Worm (Caenorhabditis elegans) whole organism, L1 larva: ENCODE data around the gene Y51H4A.5.

ENCODE experiments used
- C04F5.9 ChIP-seq: sonication (generic microtip); optimal IDR thresholded peaks from 2 replicates; lab custom pipeline; 2016; ENCODE audit warnings: missing genetic modification characterization, missing compliant biosample characterization
- C16A3.4 ChIP-seq: fragments of 150-350 bp; optimal IDR thresholded peaks from 2 replicates; lab custom pipeline; 2014; ENCODE audit warnings: missing biosample characterization, missing genetic modification characterization
- C34B4.2 ChIP-seq: sonication (generic microtip); optimal IDR thresholded peaks from 2 replicates; lab custom pipeline; 2017; ENCODE audit warnings: mild to moderate bottlenecking, missing genetic modification characterization, missing compliant biosample characterization
- F16B12.6 ChIP-seq: fragments of 150-350 bp; optimal IDR thresholded peaks from 2 replicates; lab custom pipeline; 2014; ENCODE audit warnings: missing biosample characterization, missing genetic modification characterization
- aha-1 ChIP-seq: fragments of 150-350 bp; optimal IDR thresholded peaks from 2 replicates; lab custom pipeline; 2014; ENCODE audit warnings: missing biosample characterization, missing genetic modification characterization
- ama-1 ChIP-seq: fragments of 150-350 bp; optimal IDR thresholded peaks from 2 replicates; lab custom pipeline; 2014
- ceh-63 ChIP-seq: fragments of 200-800 bp; sonication (Bioruptor generic); optimal IDR thresholded peaks from 2 replicates; lab custom pipeline; 2018; ENCODE audit warnings: mild to moderate bottlenecking, missing genetic modification characterization, missing compliant biosample characterization
- ceh-82 ChIP-seq, 3 experiments: fragments of 150-350 bp in 1 of 3; sonication (generic microtip) in 2 of 3; optimal IDR thresholded peaks; 2 replicates each; lab custom pipeline; 2014 to 2017; ENCODE audit warnings: missing biosample characterization in 3 of 3, missing genetic modification characterization in 3 of 3
- ceh-88 ChIP-seq: fragments of 200-800 bp; sonication (Bioruptor generic); IDR thresholded peaks from 2 replicates; pipeline ENCODE4 v1.3.6; 2022; ENCODE audit warnings: missing genetic modification characterization, missing compliant biosample characterization
- ceh-90 ChIP-seq: sonication (generic microtip); optimal IDR thresholded peaks from 2 replicates; lab custom pipeline; 2016; ENCODE audit warnings: missing genetic modification characterization, missing compliant biosample characterization
- dsc-1 ChIP-seq: sonication (generic microtip); optimal IDR thresholded peaks from 2 replicates; lab custom pipeline; 2016; ENCODE audit warnings: mild to moderate bottlenecking, missing genetic modification characterization, missing compliant biosample characterization
- egl-27 ChIP-seq, 2 experiments: fragments of 150-350 bp in 1 of 2; sonication (generic microtip); optimal IDR thresholded peaks; 3 replicates each; lab custom pipeline; 2017 to 2018; ENCODE audit warnings: missing biosample characterization in 2 of 2, missing genetic modification characterization in 2 of 2, missing genetic modification reagents in 2 of 2
- elt-2 ChIP-seq: sonication (generic microtip); optimal IDR thresholded peaks from 2 replicates; lab custom pipeline; 2016; ENCODE audit warnings: missing genetic modification characterization, mild to moderate bottlenecking, inconsistent platforms, missing compliant biosample characterization, missing genetic modification reagents
- fkh-10 ChIP-seq: sonication (generic microtip); optimal IDR thresholded peaks from 2 replicates; lab custom pipeline; 2017; ENCODE audit warnings: missing biosample characterization, missing genetic modification reagents, missing genetic modification characterization
- fkh-8 ChIP-seq: sonication (generic microtip); optimal IDR thresholded peaks from 2 replicates; lab custom pipeline; 2016; ENCODE audit warnings: mild to moderate bottlenecking, missing genetic modification characterization, missing compliant biosample characterization
- irx-1 ChIP-seq: sonication (generic microtip); optimal IDR thresholded peaks from 2 replicates; lab custom pipeline; 2016; ENCODE audit warnings: missing genetic modification characterization, missing compliant biosample characterization
- isw-1 ChIP-seq: fragments of 200-800 bp; sonication (Bioruptor generic); IDR thresholded peaks from 2 replicates; pipeline ENCODE4 v1.3.6; 2022; ENCODE audit warnings: missing genetic modification characterization, missing compliant biosample characterization
- jun-1 ChIP-seq: fragments of 150-350 bp; optimal IDR thresholded peaks from 2 replicates; lab custom pipeline; 2014; ENCODE audit warnings: missing biosample characterization, missing genetic modification reagents, missing genetic modification characterization
- lin-13 ChIP-seq: fragments of 150-350 bp; optimal IDR thresholded peaks from 2 replicates; lab custom pipeline; 2014; ENCODE audit warnings: missing biosample characterization, missing genetic modification reagents, missing genetic modification characterization
- lin-14 ChIP-seq: fragments of 200-800 bp; sonication (Bioruptor generic); optimal IDR thresholded peaks from 2 replicates; lab custom pipeline; 2018; ENCODE audit warnings: mild to moderate bottlenecking, missing genetic modification characterization, moderate library complexity, missing compliant biosample characterization
- lin-35 ChIP-seq, 2 experiments: fragments of 150-350 bp; optimal IDR thresholded peaks; 2 replicates each; lab custom pipeline; 2014; ENCODE audit warnings: missing biosample characterization in 2 of 2, missing genetic modification characterization in 2 of 2, missing genetic modification reagents in 2 of 2
- lsy-2 ChIP-seq, 2 experiments: fragments of 150-350 bp; optimal IDR thresholded peaks; 2 replicates each; lab custom pipeline; 2014; ENCODE audit warnings: missing biosample characterization in 2 of 2, missing genetic modification characterization in 2 of 2
- mab-9 ChIP-seq: fragments of 200-800 bp; sonication (Bioruptor generic); IDR thresholded peaks from 2 replicates; pipeline ENCODE4 v1.3.6; 2022; ENCODE audit warnings: missing genetic modification reagents, missing genetic modification characterization, missing compliant biosample characterization
- mdl-1 ChIP-seq, 2 experiments: fragments of 150-350 bp; optimal IDR thresholded peaks; 2 replicates each; lab custom pipeline; 2014 to 2017; ENCODE audit warnings: missing biosample characterization in 2 of 2, missing genetic modification characterization in 2 of 2, inconsistent platforms in 1 of 2
- mef-2 ChIP-seq: fragments of 150-350 bp; optimal IDR thresholded peaks from 2 replicates; lab custom pipeline; 2014; ENCODE audit warnings: missing biosample characterization, missing genetic modification characterization
- mep-1 ChIP-seq: fragments of 150-350 bp; optimal IDR thresholded peaks from 2 replicates; lab custom pipeline; 2014; ENCODE audit warnings: missing biosample characterization, missing genetic modification characterization
- nhr-12 ChIP-seq: sonication (generic microtip); optimal IDR thresholded peaks from 2 replicates; lab custom pipeline; 2017; ENCODE audit warnings: missing biosample characterization, missing genetic modification characterization
- nhr-20 ChIP-seq: sonication (generic microtip); optimal IDR thresholded peaks from 2 replicates; lab custom pipeline; 2016; ENCODE audit warnings: mild to moderate bottlenecking, missing genetic modification characterization, missing compliant biosample characterization
- nhr-237 ChIP-seq: fragments of 150-350 bp; optimal IDR thresholded peaks from 2 replicates; lab custom pipeline; 2014; ENCODE audit warnings: missing biosample characterization, missing genetic modification characterization
- nhr-28 ChIP-seq: fragments of 150-350 bp; optimal IDR thresholded peaks from 2 replicates; lab custom pipeline; 2014; ENCODE audit warnings: missing biosample characterization, missing genetic modification characterization
- nhr-47 ChIP-seq: sonication (generic microtip); optimal IDR thresholded peaks from 2 replicates; lab custom pipeline; 2016; ENCODE audit warnings: mild to moderate bottlenecking, missing genetic modification characterization, moderate library complexity, missing compliant biosample characterization
- nhr-71 ChIP-seq: sonication (generic microtip); optimal IDR thresholded peaks from 2 replicates; lab custom pipeline; 2016; ENCODE audit warnings: mild to moderate bottlenecking, missing genetic modification characterization, moderate library complexity, missing compliant biosample characterization
- nhr-77 ChIP-seq: fragments of 150-350 bp; optimal IDR thresholded peaks from 2 replicates; lab custom pipeline; 2014; ENCODE audit warnings: missing biosample characterization, missing genetic modification characterization
- nhr-84 ChIP-seq: sonication (generic microtip); optimal IDR thresholded peaks from 2 replicates; lab custom pipeline; 2017; ENCODE audit warnings: missing biosample characterization, missing genetic modification characterization
- nhr-85 ChIP-seq: sonication (generic microtip); peaks from one replicate; lab custom pipeline; 2016; ENCODE audit warnings: missing genetic modification characterization, inconsistent platforms, missing compliant biosample characterization
- nhr-90 ChIP-seq: sonication (generic microtip); optimal IDR thresholded peaks from 2 replicates; lab custom pipeline; 2016; ENCODE audit warnings: mild to moderate bottlenecking, missing genetic modification characterization, missing compliant biosample characterization; ENCODE audit not compliant: poor library complexity
- pax-3 ChIP-seq: fragments of 200-800 bp; sonication (Bioruptor generic); optimal IDR thresholded peaks from 2 replicates; lab custom pipeline; 2018; ENCODE audit warnings: mild to moderate bottlenecking, missing genetic modification characterization, moderate library complexity, missing compliant biosample characterization
- skn-1 ChIP-seq: fragments of 150-350 bp; optimal IDR thresholded peaks from 2 replicates; lab custom pipeline; 2014; ENCODE audit warnings: missing biosample characterization, missing genetic modification characterization
- snu-23 ChIP-seq: sonication (generic microtip); optimal IDR thresholded peaks from 2 replicates; lab custom pipeline; 2016; ENCODE audit warnings: missing genetic modification characterization, missing compliant biosample characterization
- sptf-1 ChIP-seq: fragments of 150-350 bp; optimal IDR thresholded peaks from 2 replicates; lab custom pipeline; 2014; ENCODE audit warnings: missing biosample characterization, missing genetic modification characterization
- swsn-7 ChIP-seq: sonication (generic microtip); optimal IDR thresholded peaks from 2 replicates; lab custom pipeline; 2016; ENCODE audit warnings: missing genetic modification characterization, missing compliant biosample characterization
- tbx-2 ChIP-seq: sonication (generic microtip); optimal IDR thresholded peaks from 2 replicates; lab custom pipeline; 2016; ENCODE audit warnings: missing genetic modification characterization, missing compliant biosample characterization
- tlp-1 ChIP-seq: fragments of 150-350 bp; optimal IDR thresholded peaks from 2 replicates; lab custom pipeline; 2014; ENCODE audit warnings: missing biosample characterization, missing genetic modification characterization
- unc-130 ChIP-seq: fragments of 150-350 bp; optimal IDR thresholded peaks from 2 replicates; lab custom pipeline; 2017; ENCODE audit warnings: missing biosample characterization, missing genetic modification characterization, inconsistent platforms
- unc-30 ChIP-seq: sonication (generic microtip); optimal IDR thresholded peaks from 2 replicates; lab custom pipeline; 2017; ENCODE audit warnings: missing biosample characterization, missing genetic modification characterization
- unc-62 ChIP-seq: fragments of 150-350 bp; optimal IDR thresholded peaks from 2 replicates; lab custom pipeline; 2014; ENCODE audit warnings: missing biosample characterization, missing genetic modification reagents, missing genetic modification characterization
- unc-86 ChIP-seq: sonication (generic microtip); optimal IDR thresholded peaks from 2 replicates; lab custom pipeline; 2016; ENCODE audit warnings: missing genetic modification characterization, missing compliant biosample characterization
- xbp-1 ChIP-seq: sonication (generic microtip); optimal IDR thresholded peaks from 2 replicates; lab custom pipeline; 2016; ENCODE audit warnings: missing genetic modification characterization, missing compliant biosample characterization
- ztf-4 ChIP-seq: fragments of 150-350 bp; optimal IDR thresholded peaks from 2 replicates; lab custom pipeline; 2014; ENCODE audit warnings: missing biosample characterization, missing genetic modification characterization

Gene Y51H4A.5

ce11 chrIV:16491411-16492036 is 34.4 kb downstream of the Y51H4A.5 start (continued):
- TF ChIP-seq fkh-8 (tag; lab: Kevin White, UChicago) (peak; percentile 89), lin-35 (GFP tag; optimal IDR thresholded peaks at IDR 0.05; lab: Kevin White, UChicago) (peak; percentile 24 to 75), nhr-47 (tag; lab: Kevin White, UChicago) (peak; percentile 81), ceh-82 (tag; optimal IDR thresholded peaks at IDR 0.05; lab: Kevin White, UChicago) (peak; percentile 50 to 68 (median 67)), nhr-237 (peak; percentile 67), nhr-84 (tag; lab: Kevin White, UChicago) (no peak), lsy-2 (tag; optimal IDR thresholded peaks at IDR 0.05; lab: Kevin White, UChicago) (peak; percentile 71 to 79), tlp-1 (tag; lab: Kevin White, UChicago) (no peak), mab-9 (GFP tag; lab: Robert Waterston, UW) (peak; percentile 46; the same call in 1 of the 2 replicates), ceh-88 (GFP tag; lab: Robert Waterston, UW) (peak; percentile 36; the same call in 1 of the 2 replicates), mep-1 (tag; lab: Kevin White, UChicago) (peak; percentile 16), pax-3 (peak; percentile 58), snu-23 (GFP tag; lab: Kevin White, UChicago) (peak; percentile 75), jun-1 (tag; lab: Kevin White, UChicago) (peak; percentile 76), xbp-1 (tag; lab: Kevin White, UChicago) (peak; percentile 47), unc-86 (tag; lab: Kevin White, UChicago) (peak; percentile 80), skn-1 (tag; lab: Kevin White, UChicago) (peak; percentile 28), mef-2 (tag; lab: Kevin White, UChicago) (peak; percentile 37), nhr-77 (peak; percentile 33), lin-14 (GFP tag; lab: Kevin White, UChicago) (peak; percentile 95), nhr-12 (tag; lab: Kevin White, UChicago) (no peak), fkh-10 (GFP tag; lab: Kevin White, UChicago) (peak; percentile 81), ztf-4 (tag; lab: Kevin White, UChicago) (peak; percentile 57), nhr-90 (peak; percentile 2), nhr-85 (tag; lab: Kevin White, UChicago) (peak; percentile 56), mdl-1 (tag; optimal IDR thresholded peaks at IDR 0.05; lab: Kevin White, UChicago) (peak in 1 of 2 experiments; percentile 60), egl-27 (tag; optimal IDR thresholded peaks at IDR 0.05; lab: Kevin White, UChicago) (peak in 1 of 2 experiments; percentile 27), elt-2 (peak; percentile 20), lin-13 (GFP tag; lab: Kevin White, UChicago) (peak; percentile 24), sptf-1 (tag; lab: Kevin White, UChicago) (no peak), C34B4.2 (tag; lab: Kevin White, UChicago) (no peak), irx-1 (tag; lab: Kevin White, UChicago) (peak; percentile 62), ceh-90 (tag; lab: Kevin White, UChicago) (peak; percentile 22), unc-130 (tag; lab: Kevin White, UChicago) (no peak), F16B12.6 (tag; lab: Kevin White, UChicago) (peak; percentile 9), dsc-1 (tag; lab: Kevin White, UChicago) (peak; percentile 59), C16A3.4 (tag; lab: Kevin White, UChicago) (peak; percentile 54), unc-30 (no peak)

DNA sequence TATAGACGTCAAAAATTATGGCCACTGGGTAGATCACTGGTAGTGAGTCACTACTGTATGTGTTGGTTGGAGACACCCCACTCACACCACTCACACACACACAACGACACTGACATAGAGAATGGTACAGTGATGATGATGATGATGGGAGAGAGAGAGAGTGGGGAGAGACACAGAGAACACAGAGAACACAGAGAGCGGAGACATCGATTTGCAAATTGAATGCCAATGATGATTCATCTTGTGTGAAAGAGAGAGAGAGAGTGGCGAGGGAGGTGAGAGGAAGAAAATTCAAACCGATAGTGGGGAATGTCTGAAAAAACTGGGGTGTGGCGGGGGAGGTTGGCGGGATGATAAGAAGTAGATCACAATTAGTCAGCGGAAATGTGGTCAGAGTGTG is 36.0 kb downstream of the Y51H4A.5 start:
- TF ChIP-seq C04F5.9 (tag; lab: Kevin White, UChicago) = no peak
- TF ChIP-seq nhr-84 (tag; lab: Kevin White, UChicago) = no peak
- peak in 1 of 2 experiments; percentile 66 for TF ChIP-seq lin-35 (GFP tag; optimal IDR thresholded peaks at IDR 0.05; lab: Kevin White, UChicago)
- no peak for TF ChIP-seq dsc-1 (tag; lab: Kevin White, UChicago)
- peak in 2 of 3 experiments; percentile 34 to 42 for TF ChIP-seq ceh-82 (tag; optimal IDR thresholded peaks at IDR 0.05; lab: Kevin White, UChicago)
- TF ChIP-seq tbx-2 (tag; lab: Kevin White, UChicago) = peak; percentile 7
- TF ChIP-seq lsy-2 (tag; optimal IDR thresholded peaks at IDR 0.05; lab: Kevin White, UChicago) = peak; percentile 38 to 52
- no peak for TF ChIP-seq aha-1 (tag; lab: Kevin White, UChicago)
- TF ChIP-seq nhr-85 (tag; lab: Kevin White, UChicago) = peak; percentile 85
- no peak for TF ChIP-seq unc-62 (GFP tag; lab: Kevin White, UChicago)
- peak; percentile 86 for TF ChIP-seq jun-1 (tag; lab: Kevin White, UChicago)
- TF ChIP-seq nhr-28 (tag; lab: Kevin White, UChicago) = no peak
- TF ChIP-seq nhr-47 (tag; lab: Kevin White, UChicago) = peak; percentile 29
- peak; percentile 11 for TF ChIP-seq ama-1
- TF ChIP-seq nhr-90 = peak; percentile 61
- peak; percentile 41 for TF ChIP-seq swsn-7 (tag; lab: Kevin White, UChicago)
- TF ChIP-seq nhr-20 (tag; lab: Kevin White, UChicago) = peak; percentile 52
- peak; percentile 28 for TF ChIP-seq xbp-1 (tag; lab: Kevin White, UChicago)
- no peak for TF ChIP-seq ceh-63 (GFP tag; lab: Kevin White, UChicago)
- TF ChIP-seq ztf-4 (tag; lab: Kevin White, UChicago) = peak; percentile 14
- no peak for TF ChIP-seq irx-1 (tag; lab: Kevin White, UChicago)
- TF ChIP-seq nhr-71 (tag; lab: Kevin White, UChicago) = peak; percentile 65
- no peak for TF ChIP-seq isw-1 (GFP tag; lab: Robert Waterston, UW)
- peak; percentile 70 for TF ChIP-seq snu-23 (GFP tag; lab: Kevin White, UChicago)
- peak; percentile 69 for TF ChIP-seq mep-1 (tag; lab: Kevin White, UChicago)
